Worm (Caenorhabditis elegans): ENCODE data around the gene inpp-1.

DNA sequence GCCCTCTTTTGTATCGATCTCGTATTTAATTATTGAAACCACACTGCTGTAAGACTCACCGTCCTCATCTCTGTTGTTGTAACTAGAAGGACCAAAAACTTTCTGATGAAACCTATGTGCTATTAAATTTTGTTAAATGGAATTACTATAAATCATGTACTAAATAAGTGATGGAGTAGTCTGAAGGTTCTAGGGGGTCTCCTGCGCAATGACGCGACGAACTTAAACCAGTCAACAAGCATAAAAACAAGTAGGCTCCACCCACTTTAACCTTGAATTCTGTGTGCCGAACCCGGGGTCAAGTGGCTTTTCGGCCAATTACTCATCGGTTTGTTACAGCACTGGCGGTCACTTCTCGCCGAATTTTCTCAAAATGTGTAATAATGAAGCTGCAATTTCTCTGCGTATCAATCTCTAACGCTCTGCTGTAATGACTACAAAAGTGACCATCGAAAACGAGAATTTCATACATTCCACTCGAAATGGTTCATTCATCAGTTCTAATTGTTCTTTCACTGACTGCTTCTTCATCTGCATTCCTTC lies 36.6 kb downstream of the inpp-1 start, which contains the start of gene grl-21:
- TF ChIP-seq unc-62 (GFP tag; optimal IDR thresholded peaks at IDR 0.05) = no peak
- no peak for TF ChIP-seq egl-27 (tag; optimal IDR thresholded peaks at IDR 0.05)
- TF ChIP-seq nhr-11 (tag; optimal IDR thresholded peaks at IDR 0.05) = no peak
- TF ChIP-seq nhr-28 (tag; optimal IDR thresholded peaks at IDR 0.05) = no peak

Measured in whole organism, L3 larva.